Worm (Caenorhabditis elegans): ENCODE measurements around the gene fipr-8.

Gene fipr-8

DNA sequence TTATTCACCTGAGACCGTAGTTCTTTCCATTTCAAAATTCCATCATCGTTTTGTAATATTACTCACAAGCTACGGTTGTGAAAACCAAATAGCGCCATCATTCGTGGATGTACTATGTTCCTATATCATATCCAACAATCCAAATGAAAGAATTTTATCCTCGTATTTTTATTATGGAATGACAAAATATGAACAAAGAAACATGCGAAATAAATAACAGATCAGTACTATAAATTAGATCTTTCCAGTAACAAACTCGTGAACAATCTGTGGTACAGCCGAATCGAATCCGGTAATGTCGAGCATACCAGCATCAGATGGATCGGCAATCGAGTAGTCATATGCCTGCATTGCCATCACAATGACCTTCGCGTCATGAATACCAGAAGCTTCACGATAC is 12.9 kb upstream of the fipr-8 start:
- no peak for TF ChIP-seq sptf-1 (tag; optimal IDR thresholded peaks at IDR 0.05)
- no peak for TF ChIP-seq nhr-2 (tag; optimal IDR thresholded peaks at IDR 0.05)
- TF ChIP-seq sem-2 (GFP tag; optimal IDR thresholded peaks at IDR 0.05), result no peak
- TF ChIP-seq M03D4.4 (tag; optimal IDR thresholded peaks at IDR 0.05), result no peak
- no peak for TF ChIP-seq lin-13 (tag; optimal IDR thresholded peaks at IDR 0.05)
- TF ChIP-seq unc-120 (tag; optimal IDR thresholded peaks at IDR 0.05; ENCODE audit: poor library complexity, severe bottlenecking), result no peak
- no peak for TF ChIP-seq nhr-76 (tag; optimal IDR thresholded peaks at IDR 0.05)
- TF ChIP-seq hlh-1 (tag; optimal IDR thresholded peaks at IDR 0.05), result no peak
- no peak for TF ChIP-seq lsy-2 (tag; optimal IDR thresholded peaks at IDR 0.05)
- TF ChIP-seq mep-1 (tag; optimal IDR thresholded peaks at IDR 0.05), result no peak

DNA sequence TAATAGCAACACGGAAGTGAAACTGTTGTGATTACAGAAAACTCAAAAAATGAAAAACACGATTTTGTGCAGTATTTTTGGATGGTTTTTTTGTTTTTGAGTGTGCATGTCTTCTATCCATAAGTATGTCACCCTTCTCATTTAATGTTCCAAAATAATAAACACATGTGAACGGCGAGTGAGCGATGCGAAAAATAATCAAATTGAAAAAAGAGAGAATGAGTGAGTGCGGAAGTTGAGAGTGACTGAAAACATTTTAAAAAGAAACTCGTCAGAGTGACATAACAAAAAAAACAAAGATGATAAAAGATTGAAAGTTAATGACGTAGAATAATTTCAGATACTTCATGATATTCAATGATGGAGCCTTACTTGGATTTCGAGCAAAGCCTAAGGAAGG is 9.8 kb upstream of the fipr-8 start:
- TF ChIP-seq ztf-11 (tag; optimal IDR thresholded peaks at IDR 0.05) (no peak), unc-39 (tag; optimal IDR thresholded peaks at IDR 0.05) (no peak), nhr-76 (tag; optimal IDR thresholded peaks at IDR 0.05) (no peak), blmp-1 (tag; optimal IDR thresholded peaks at IDR 0.05) (no peak), tbx-8 (GFP tag; optimal IDR thresholded peaks at IDR 0.05) (no peak), nhr-12 (tag; optimal IDR thresholded peaks at IDR 0.05) (no peak), mab-5 (tag; optimal IDR thresholded peaks at IDR 0.05) (no peak), pha-4 (tag; optimal IDR thresholded peaks at IDR 0.05) (no peak), ceh-43 (GFP tag; optimal IDR thresholded peaks at IDR 0.05) (no peak), lsy-2 (tag; optimal IDR thresholded peaks at IDR 0.05) (no peak), sem-2 (GFP tag; optimal IDR thresholded peaks at IDR 0.05) (no peak), snpc-4 (tag; optimal IDR thresholded peaks at IDR 0.05) (no peak), unc-62 (GFP tag; optimal IDR thresholded peaks at IDR 0.05) (no peak), unc-120 (tag; optimal IDR thresholded peaks at IDR 0.05; ENCODE audit: poor library complexity, severe bottlenecking) (no peak)

DNA sequence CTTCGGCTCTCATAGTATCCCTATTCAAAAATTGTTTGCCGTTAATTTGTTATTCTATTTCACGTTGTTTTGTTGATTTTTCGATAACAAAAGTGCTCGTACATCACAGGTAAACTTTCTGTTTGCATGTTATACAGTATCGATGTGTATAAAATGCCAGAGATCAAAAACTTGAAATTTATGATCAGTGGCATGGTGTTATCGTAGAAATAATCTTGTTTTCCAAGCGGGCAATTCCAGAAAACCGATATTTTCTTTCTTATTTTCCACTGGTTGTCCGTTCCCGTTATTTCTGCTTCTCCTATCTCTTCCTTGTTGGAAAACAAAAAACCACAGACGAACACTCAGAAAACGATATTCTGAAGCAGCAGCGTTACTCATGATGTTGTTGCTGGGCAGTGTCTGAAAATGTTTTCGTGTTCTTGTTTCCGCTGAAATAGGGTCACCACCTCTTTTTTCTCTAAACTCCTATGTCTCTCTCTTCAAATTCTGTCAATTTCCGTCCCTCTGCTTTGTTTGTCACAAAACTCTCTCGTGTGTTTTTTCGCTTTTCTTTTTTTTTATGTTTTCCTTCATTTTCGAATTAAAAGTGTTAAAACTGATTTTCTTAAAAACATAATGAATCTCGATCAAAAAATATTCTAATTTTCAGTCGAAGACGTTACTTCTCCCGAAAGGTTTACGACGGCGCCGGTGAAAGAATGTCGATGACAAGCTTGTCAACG is 8.7 kb upstream of the fipr-8 start, which contains the start of gene akt-1:
Gene akt-1, plus strand, starts transcription at position 651 of the 725 bp plus-strand sequence.
- TF ChIP-seq mep-1 (tag; optimal IDR thresholded peaks at IDR 0.05), result no peak
- TF ChIP-seq ham-2 (GFP tag; optimal IDR thresholded peaks at IDR 0.05), result no peak
- no peak for TF ChIP-seq lin-13 (tag; optimal IDR thresholded peaks at IDR 0.05)
- no peak for TF ChIP-seq unc-62 (GFP tag; optimal IDR thresholded peaks at IDR 0.05)
- no peak for TF ChIP-seq unc-39 (tag; optimal IDR thresholded peaks at IDR 0.05)
- TF ChIP-seq nhr-76 (tag; optimal IDR thresholded peaks at IDR 0.05), result no peak
- TF ChIP-seq nhr-28 (tag; optimal IDR thresholded peaks at IDR 0.05), result no peak
- TF ChIP-seq zip-8 (tag; optimal IDR thresholded peaks at IDR 0.05), result no peak
- no peak for TF ChIP-seq pha-4 (tag; optimal IDR thresholded peaks at IDR 0.05)
- TF ChIP-seq nhr-12 (tag; optimal IDR thresholded peaks at IDR 0.05), result no peak
- TF ChIP-seq sem-2 (GFP tag; optimal IDR thresholded peaks at IDR 0.05), result no peak
- TF ChIP-seq elt-1 (tag; optimal IDR thresholded peaks at IDR 0.05; ENCODE audit: borderline replicate concordance, insufficient read depth), result no peak
- no peak for TF ChIP-seq cnd-1 (tag; optimal IDR thresholded peaks at IDR 0.05)
- TF ChIP-seq mab-5 (tag; optimal IDR thresholded peaks at IDR 0.05), result no peak
- no peak for TF ChIP-seq nhr-2 (tag; optimal IDR thresholded peaks at IDR 0.05)
- no peak for TF ChIP-seq blmp-1 (tag; optimal IDR thresholded peaks at IDR 0.05)
- no peak for TF ChIP-seq ceh-83 (GFP tag; optimal IDR thresholded peaks at IDR 0.05)
- no peak for TF ChIP-seq lsy-2 (tag; optimal IDR thresholded peaks at IDR 0.05)
- no peak for TF ChIP-seq bed-3 (GFP tag; optimal IDR thresholded peaks at IDR 0.05)

DNA sequence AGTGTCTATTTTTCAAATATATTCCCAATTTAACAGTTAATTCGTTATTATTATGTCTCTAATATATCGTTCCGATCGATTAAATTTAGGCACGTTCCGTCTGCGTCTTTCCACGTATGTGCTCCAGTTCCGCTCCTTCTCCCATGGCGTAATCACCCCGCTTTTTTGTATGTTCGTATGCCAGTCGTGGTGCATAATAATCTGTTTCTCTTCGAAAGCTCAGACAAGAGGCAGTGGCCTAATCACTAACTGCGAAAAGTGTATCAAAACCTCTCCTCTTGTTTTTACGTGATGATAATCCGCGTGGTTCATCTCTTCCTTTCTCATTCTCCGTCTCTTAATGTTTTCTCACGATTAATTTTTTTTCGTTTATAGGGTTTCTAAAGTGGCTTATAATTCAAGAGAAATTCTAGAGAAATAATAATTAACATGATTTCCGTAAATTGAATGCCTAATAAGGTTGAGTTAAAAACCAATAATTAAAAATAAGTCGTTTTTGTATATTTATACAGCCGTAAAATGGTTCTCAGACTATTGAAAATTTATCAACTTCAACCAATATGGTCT is 8.0 kb upstream of the fipr-8 start:
- no peak for TF ChIP-seq bed-3 (GFP tag; optimal IDR thresholded peaks at IDR 0.05)
- no peak for TF ChIP-seq nhr-2 (tag; optimal IDR thresholded peaks at IDR 0.05)
- TF ChIP-seq ceh-83 (GFP tag; optimal IDR thresholded peaks at IDR 0.05), result no peak
- no peak for TF ChIP-seq nhr-12 (tag; optimal IDR thresholded peaks at IDR 0.05)
- no peak for TF ChIP-seq ceh-43 (GFP tag; optimal IDR thresholded peaks at IDR 0.05)
- no peak for TF ChIP-seq ceh-39 (tag; optimal IDR thresholded peaks at IDR 0.05)
- TF ChIP-seq nhr-28 (tag; optimal IDR thresholded peaks at IDR 0.05), result no peak
- TF ChIP-seq elt-1 (tag; optimal IDR thresholded peaks at IDR 0.05; ENCODE audit: borderline replicate concordance, insufficient read depth), result no peak

DNA sequence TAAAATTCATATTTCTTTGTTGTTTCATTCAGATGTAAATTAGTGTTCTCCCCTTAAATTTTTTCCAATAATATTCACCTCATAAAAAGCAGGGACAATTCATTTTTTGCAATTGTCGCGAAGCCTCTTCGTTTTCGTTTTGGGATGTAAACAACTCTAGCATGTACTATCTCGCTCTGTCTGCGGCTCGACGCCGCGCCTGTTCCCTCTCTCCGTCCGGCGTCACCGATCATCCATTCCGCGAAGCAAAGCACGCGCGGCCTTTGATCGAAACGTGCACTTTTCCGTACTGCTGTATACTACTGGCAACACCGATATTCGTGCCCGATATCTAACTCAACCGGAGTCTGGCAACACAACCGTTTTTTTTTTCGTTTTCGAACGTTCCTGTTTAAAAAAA is 7.2 kb upstream of the fipr-8 start:
- TF ChIP-seq sptf-1 (tag; optimal IDR thresholded peaks at IDR 0.05) (no peak), pha-4 (tag; optimal IDR thresholded peaks at IDR 0.05) (peak; percentile 75)

Measured in whole organism, mixed stage, embryonic.